Worm (Caenorhabditis elegans): Measurements from ENCODE around the gene kvs-2.

The kvs-2 gene

ce11 chrV:10635722-10636121 lies at the start of gene kvs-2:
Gene kvs-2 (plus strand): TSS chrV:10636022.
- TF ChIP-seq med-1 (GFP tag; optimal IDR thresholded peaks at IDR 0.05; ENCODE audit: insufficient read depth) = no peak
- no peak for TF ChIP-seq flt-1 (GFP tag; IDR thresholded peaks at IDR 0.05)
- TF ChIP-seq ref-1 (GFP tag; conservative IDR thresholded peaks at IDR 0.05) = no peak
- no peak for TF ChIP-seq cog-1 (tag; optimal IDR thresholded peaks at IDR 0.05)
- no peak for TF ChIP-seq ztf-23 (GFP tag; IDR thresholded peaks at IDR 0.05)
- no peak for TF ChIP-seq tab-1 (GFP tag; IDR thresholded peaks at IDR 0.05)
- no peak for TF ChIP-seq ztf-29 (GFP tag; IDR thresholded peaks at IDR 0.05)
- TF ChIP-seq klf-2 (GFP tag; conservative IDR thresholded peaks at IDR 0.05) = no peak
- no peak for TF ChIP-seq T22C8.4 (GFP tag; IDR thresholded peaks at IDR 0.05)

DNA sequence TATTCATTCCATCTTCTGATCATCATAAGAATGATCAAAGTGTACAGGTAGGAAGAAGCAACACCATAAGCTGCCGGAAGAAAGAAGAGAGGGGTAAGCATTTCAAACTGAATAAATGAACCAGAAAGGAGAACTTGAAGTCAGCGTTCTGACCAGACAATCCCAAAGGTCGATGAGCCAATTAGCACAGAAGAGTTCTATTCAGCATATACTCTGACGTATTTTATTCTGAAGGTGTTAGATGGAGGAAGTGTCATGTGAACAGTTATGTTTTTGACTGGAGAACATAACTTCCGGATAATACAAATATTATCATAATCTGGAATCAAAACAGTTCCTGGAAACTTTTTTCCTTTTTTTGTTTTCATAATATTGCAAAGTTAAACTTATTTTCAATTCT lies 47.1 kb upstream of the kvs-2 start, which contains the start of gene srg-32:
srg-32 (minus strand) TSS at position 101 of the 400 bp plus-strand sequence.
- TF ChIP-seq flt-1 (GFP tag; IDR thresholded peaks at IDR 0.05) (no peak), ztf-23 (GFP tag; IDR thresholded peaks at IDR 0.05) (no peak), cog-1 (tag; optimal IDR thresholded peaks at IDR 0.05) (no peak), T22C8.4 (GFP tag; IDR thresholded peaks at IDR 0.05) (no peak), ztf-29 (GFP tag; IDR thresholded peaks at IDR 0.05) (no peak), med-1 (GFP tag; optimal IDR thresholded peaks at IDR 0.05; ENCODE audit: insufficient read depth) (no peak), tab-1 (GFP tag; IDR thresholded peaks at IDR 0.05) (no peak)

- no peak for TF ChIP-seq klf-2 (GFP tag; conservative IDR thresholded peaks at IDR 0.05)
- TF ChIP-seq tab-1 (GFP tag; IDR thresholded peaks at IDR 0.05) = no peak
- TF ChIP-seq med-1 (GFP tag; optimal IDR thresholded peaks at IDR 0.05; ENCODE audit: insufficient read depth) = no peak
- TF ChIP-seq flt-1 (GFP tag; IDR thresholded peaks at IDR 0.05) = no peak
- TF ChIP-seq ref-1 (GFP tag; conservative IDR thresholded peaks at IDR 0.05) = no peak
- no peak for TF ChIP-seq ztf-29 (GFP tag; IDR thresholded peaks at IDR 0.05)
- TF ChIP-seq ztf-23 (GFP tag; IDR thresholded peaks at IDR 0.05) = no peak
- TF ChIP-seq cog-1 (tag; optimal IDR thresholded peaks at IDR 0.05) = no peak
- TF ChIP-seq T22C8.4 (GFP tag; IDR thresholded peaks at IDR 0.05) = no peak
Measured at ce11 chrV:10589774-10590528, 45.9 kb upstream of the kvs-2 start, which contains the start of gene ttr-23. Gene ttr-23 (minus strand): TSS chrV:10589860.

DNA sequence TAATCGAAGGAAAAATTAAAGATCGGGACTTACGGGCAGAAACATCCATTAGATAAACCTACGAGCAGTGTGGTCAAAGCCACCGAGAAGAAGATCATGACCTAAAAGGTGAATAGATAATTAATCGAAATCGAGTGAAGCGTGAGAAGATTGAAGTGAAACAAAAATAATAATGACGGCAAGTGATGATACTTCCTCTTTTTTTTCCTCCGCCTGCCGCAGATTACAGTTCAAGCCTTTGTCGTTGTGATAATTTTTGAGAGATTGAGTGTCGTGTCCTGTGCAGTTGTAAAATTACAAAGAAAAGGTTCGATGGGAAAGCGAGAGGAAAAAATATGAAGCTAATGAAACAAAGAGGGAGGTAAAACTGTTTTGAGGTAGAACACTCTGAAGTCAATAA lies 43.3 kb upstream of the kvs-2 start, which contains the start of gene T21C9.9:
T21C9.9 (minus strand) TSS at position 101 of the 400 bp plus-strand sequence.
- TF ChIP-seq tab-1 (GFP tag; IDR thresholded peaks at IDR 0.05) (no peak), cog-1 (tag; optimal IDR thresholded peaks at IDR 0.05) (no peak)

DNA sequence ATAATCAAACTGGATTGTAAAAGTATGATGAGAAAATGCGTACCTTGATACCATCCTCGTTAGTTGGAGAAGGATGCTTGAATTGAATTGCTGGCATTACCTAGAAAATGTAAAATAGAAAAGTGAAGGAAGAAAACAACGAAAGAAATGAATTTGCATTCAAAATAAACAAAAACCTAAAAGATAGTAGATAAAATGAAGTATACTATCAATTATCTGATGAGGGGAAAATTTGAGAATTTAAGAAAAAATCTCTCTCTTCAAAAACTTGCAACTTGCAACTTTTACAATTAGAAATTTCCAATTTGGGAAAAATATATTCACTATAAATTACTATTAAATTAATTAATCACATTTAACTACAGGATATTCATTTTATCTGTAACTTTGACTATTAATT lies 41.0 kb upstream of the kvs-2 start, which contains the start of gene T21C9.11:
T21C9.11 (minus strand) TSS at position 101 of the 400 bp plus-strand sequence.
- TF ChIP-seq T22C8.4 (GFP tag; IDR thresholded peaks at IDR 0.05) = no peak
- no peak for TF ChIP-seq klf-2 (GFP tag; conservative IDR thresholded peaks at IDR 0.05)
- no peak for TF ChIP-seq flt-1 (GFP tag; IDR thresholded peaks at IDR 0.05)
- TF ChIP-seq tab-1 (GFP tag; IDR thresholded peaks at IDR 0.05) = no peak
- no peak for TF ChIP-seq ref-1 (GFP tag; conservative IDR thresholded peaks at IDR 0.05)
- no peak for TF ChIP-seq med-1 (GFP tag; optimal IDR thresholded peaks at IDR 0.05; ENCODE audit: insufficient read depth)
- TF ChIP-seq ztf-29 (GFP tag; IDR thresholded peaks at IDR 0.05) = no peak
- no peak for TF ChIP-seq ztf-23 (GFP tag; IDR thresholded peaks at IDR 0.05)
- no peak for TF ChIP-seq cog-1 (tag; optimal IDR thresholded peaks at IDR 0.05)

DNA sequence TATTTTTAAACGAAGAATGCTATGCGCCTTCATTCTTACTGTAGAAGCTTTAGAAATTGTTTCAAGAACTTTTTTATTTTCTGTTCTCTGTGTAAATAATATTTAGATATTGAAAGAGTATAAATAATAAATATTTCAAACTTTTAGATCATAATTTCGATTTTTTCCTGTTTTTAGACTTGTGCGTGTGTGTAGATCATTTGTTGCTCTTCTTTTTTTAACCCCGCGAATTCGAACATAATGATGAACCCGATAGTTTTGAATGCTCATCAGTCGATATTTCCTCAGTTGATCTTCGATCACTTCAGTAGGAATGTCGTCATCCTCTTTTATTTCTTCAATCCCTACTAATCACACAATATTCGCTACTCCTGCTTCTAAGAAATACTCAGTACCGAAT lies 38.6 kb upstream of the kvs-2 start, which contains the start of gene T21C9.13:
T21C9.13 (plus strand) TSS at position 33 of the 400 bp plus-strand sequence.
- no peak for TF ChIP-seq med-1 (GFP tag; optimal IDR thresholded peaks at IDR 0.05; ENCODE audit: insufficient read depth)
- no peak for TF ChIP-seq tab-1 (GFP tag; IDR thresholded peaks at IDR 0.05)
- TF ChIP-seq ztf-29 (GFP tag; IDR thresholded peaks at IDR 0.05) = no peak
- no peak for TF ChIP-seq T22C8.4 (GFP tag; IDR thresholded peaks at IDR 0.05)
- no peak for TF ChIP-seq ref-1 (GFP tag; conservative IDR thresholded peaks at IDR 0.05)
- no peak for TF ChIP-seq flt-1 (GFP tag; IDR thresholded peaks at IDR 0.05)
- TF ChIP-seq cog-1 (tag; optimal IDR thresholded peaks at IDR 0.05) = no peak
- no peak for TF ChIP-seq ztf-23 (GFP tag; IDR thresholded peaks at IDR 0.05)
- TF ChIP-seq klf-2 (GFP tag; conservative IDR thresholded peaks at IDR 0.05) = no peak

DNA sequence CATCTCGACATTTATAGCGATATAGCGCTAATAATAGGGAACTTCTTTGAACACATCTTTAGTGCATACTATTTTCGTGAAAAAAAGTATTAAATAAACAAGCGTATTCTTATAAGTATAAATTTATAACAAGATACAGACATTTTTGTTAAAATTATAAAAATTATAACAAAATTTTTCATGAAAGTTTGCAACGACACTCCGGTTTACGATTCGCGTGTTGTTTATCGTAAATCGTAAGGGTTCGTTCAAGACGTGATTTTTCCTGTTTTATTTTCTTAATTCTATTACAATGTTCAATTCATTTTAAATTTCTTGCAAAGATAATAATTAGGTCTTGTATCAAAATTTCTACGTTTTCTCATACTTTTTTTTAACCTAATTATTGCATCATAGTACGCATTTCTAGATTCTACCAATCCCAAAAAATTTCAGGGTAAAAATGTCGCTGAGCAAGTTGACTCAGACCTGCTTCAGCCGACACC lies 37.1 kb upstream of the kvs-2 start, which contains the start of gene scpl-4:
scpl-4 (plus strand) TSS at position 435 of the 485 bp plus-strand sequence.
- TF ChIP-seq med-1 (GFP tag; optimal IDR thresholded peaks at IDR 0.05; ENCODE audit: insufficient read depth) (no peak), ztf-23 (GFP tag; IDR thresholded peaks at IDR 0.05) (no peak), klf-2 (GFP tag; conservative IDR thresholded peaks at IDR 0.05) (no peak), cog-1 (tag; optimal IDR thresholded peaks at IDR 0.05) (no peak), flt-1 (GFP tag; IDR thresholded peaks at IDR 0.05) (no peak), ztf-29 (GFP tag; IDR thresholded peaks at IDR 0.05) (no peak), T22C8.4 (GFP tag; IDR thresholded peaks at IDR 0.05) (no peak), ref-1 (GFP tag; conservative IDR thresholded peaks at IDR 0.05) (no peak), tab-1 (GFP tag; IDR thresholded peaks at IDR 0.05) (no peak)

ce11 chrV:10602051-10602937 lies 33.5 kb upstream of the kvs-2 start, which contains the start of gene H27A22.1:
Gene H27A22.1 (plus strand): TSS chrV:10602555.
- TF ChIP-seq cog-1 (tag; optimal IDR thresholded peaks at IDR 0.05) (no peak), ztf-23 (GFP tag; IDR thresholded peaks at IDR 0.05) (no peak), klf-2 (GFP tag; conservative IDR thresholded peaks at IDR 0.05) (no peak), tab-1 (GFP tag; IDR thresholded peaks at IDR 0.05) (no peak), flt-1 (GFP tag; IDR thresholded peaks at IDR 0.05) (no peak), ref-1 (GFP tag; conservative IDR thresholded peaks at IDR 0.05) (no peak)

ce11 chrV:10615496-10615895 lies 20.3 kb upstream of the kvs-2 start, which contains the start of gene H09F14.1:
Gene H09F14.1 (minus strand): TSS chrV:10615596.
- TF ChIP-seq flt-1 (GFP tag; IDR thresholded peaks at IDR 0.05) (no peak), klf-2 (GFP tag; conservative IDR thresholded peaks at IDR 0.05) (no peak), tab-1 (GFP tag; IDR thresholded peaks at IDR 0.05) (no peak), ztf-29 (GFP tag; IDR thresholded peaks at IDR 0.05) (no peak), med-1 (GFP tag; optimal IDR thresholded peaks at IDR 0.05; ENCODE audit: insufficient read depth) (no peak), cog-1 (tag; optimal IDR thresholded peaks at IDR 0.05) (no peak), T22C8.4 (GFP tag; IDR thresholded peaks at IDR 0.05) (no peak), ztf-23 (GFP tag; IDR thresholded peaks at IDR 0.05) (no peak), ref-1 (GFP tag; conservative IDR thresholded peaks at IDR 0.05) (no peak)

Measured in whole organism, midembryonic.